Fruit fly (Drosophila melanogaster) whole organism, embryonic: ENCODE results near the gene CG14329.
A peak's percentile ranks its signal among the peaks of the same experiment; 100 is the strongest.

Source experiments
- Adf1 ChIP-seq: fragments of 200-800 bp; sonication (Bioruptor generic); IDR thresholded peaks from 2 replicates; pipeline ENCODE4 v1.3.6; 2022; ENCODE audit warnings: missing biosample characterization, missing genetic modification characterization
- Antp ChIP-seq: fragments of 200-800 bp; sonication (Bioruptor generic); optimal IDR thresholded peaks from 3 replicates; lab custom pipeline; 2016; ENCODE audit warnings: missing biosample characterization, missing genetic modification characterization
- Atf-2 ChIP-seq: fragments of 200-800 bp; sonication (Bioruptor generic); optimal IDR thresholded peaks from 2 replicates; lab custom pipeline; 2016; ENCODE audit warnings: missing biosample characterization, missing genetic modification characterization
- B-H2 ChIP-seq: fragments of 200-800 bp; sonication (Bioruptor generic); optimal IDR thresholded peaks from 2 replicates; lab custom pipeline; 2018; ENCODE audit warnings: missing biosample characterization, mild to moderate bottlenecking, missing genetic modification characterization
- CG11085 ChIP-seq: fragments of 200-800 bp; sonication (Bioruptor generic); IDR thresholded peaks from 2 replicates; pipeline ENCODE4 v1.3.6; 2022; ENCODE audit warnings: missing biosample characterization, missing genetic modification characterization
- CG11560 ChIP-seq: fragments of 200-800 bp; sonication (Bioruptor generic); IDR thresholded peaks from 3 replicates; pipeline ENCODE4 v1.3.6; 2022; ENCODE audit warnings: missing biosample characterization, missing genetic modification characterization
- CG12071 ChIP-seq: fragments of 200-800 bp; sonication (Bioruptor generic); optimal IDR thresholded peaks from 3 replicates; lab custom pipeline; 2018; ENCODE audit warnings: missing biosample characterization, mild to moderate bottlenecking, missing genetic modification characterization
- CG1529 ChIP-seq: fragments of 200-800 bp; sonication (Bioruptor generic); optimal IDR thresholded peaks from 3 replicates; lab custom pipeline; 2018; ENCODE audit warnings: missing biosample characterization, missing genetic modification characterization
- CG16863 ChIP-seq: fragments of 200-800 bp; sonication (Bioruptor generic); optimal IDR thresholded peaks from 3 replicates; lab custom pipeline; 2016; ENCODE audit warnings: missing biosample characterization, missing genetic modification characterization
- CG17359 ChIP-seq: fragments of 200-800 bp; sonication (Bioruptor generic); optimal IDR thresholded peaks from 3 replicates; lab custom pipeline; 2018; ENCODE audit warnings: missing biosample characterization, mild to moderate bottlenecking, missing genetic modification characterization, moderate library complexity
- CG17612 ChIP-seq: fragments of 200-800 bp; sonication (Bioruptor generic); IDR thresholded peaks from 2 replicates; pipeline ENCODE4 v1.3.6; 2022; ENCODE audit warnings: missing biosample characterization, missing genetic modification characterization
- CG30431 ChIP-seq: fragments of 200-800 bp; sonication (Bioruptor generic); optimal IDR thresholded peaks from 2 replicates; lab custom pipeline; 2017; ENCODE audit warnings: missing biosample characterization, missing genetic modification characterization
- CG31224 ChIP-seq: fragments of 200-800 bp; sonication (Bioruptor generic); IDR thresholded peaks from 2 replicates; pipeline ENCODE4 v1.3.6; 2022; ENCODE audit warnings: missing biosample characterization, missing genetic modification characterization
- CG3838 ChIP-seq: fragments of 200-800 bp; sonication (Bioruptor generic); optimal IDR thresholded peaks from 3 replicates; lab custom pipeline; 2016; ENCODE audit warnings: missing biosample characterization, missing genetic modification characterization
- CG4404 ChIP-seq: fragments of 200-800 bp; sonication (Bioruptor generic); IDR thresholded peaks from 2 replicates; pipeline ENCODE4 v1.3.6; 2022; ENCODE audit warnings: missing biosample characterization, missing genetic modification characterization
- CG7372 ChIP-seq: fragments of 200-800 bp; sonication (Bioruptor generic); IDR thresholded peaks from 2 replicates; pipeline ENCODE4 v1.3.6; 2022; ENCODE audit warnings: missing biosample characterization, missing genetic modification characterization
- CG7556 ChIP-seq: fragments of 200-800 bp; sonication (Bioruptor generic); optimal IDR thresholded peaks from 2 replicates; lab custom pipeline; 2017; ENCODE audit warnings: missing biosample characterization, mild to moderate bottlenecking, missing genetic modification characterization
- CG8478 ChIP-seq: fragments of >200 bp; optimal IDR thresholded peaks from 2 replicates; lab custom pipeline; 2018
- CG9609 ChIP-seq: fragments of 200-800 bp; sonication (Bioruptor generic); optimal IDR thresholded peaks from 3 replicates; lab custom pipeline; 2016; ENCODE audit warnings: missing biosample characterization, missing genetic modification characterization
- CG9797 ChIP-seq: fragments of 200-800 bp; sonication (Bioruptor generic); optimal IDR thresholded peaks from 3 replicates; lab custom pipeline; 2018; ENCODE audit warnings: missing biosample characterization, mild to moderate bottlenecking, missing genetic modification characterization
- CG9817 ChIP-seq: fragments of 200-800 bp; sonication (Bioruptor generic); optimal IDR thresholded peaks from 2 replicates; lab custom pipeline; 2018; ENCODE audit warnings: missing biosample characterization, mild to moderate bottlenecking, missing genetic modification characterization, moderate library complexity
- CrebB ChIP-seq: fragments of 200-800 bp; sonication (Bioruptor generic); optimal IDR thresholded peaks from 3 replicates; lab custom pipeline; 2018; ENCODE audit warnings: missing biosample characterization, mild to moderate bottlenecking, missing genetic modification characterization
- Dref ChIP-seq: fragments of 200-800 bp; sonication (Bioruptor generic); IDR thresholded peaks from 2 replicates; pipeline ENCODE4 v1.3.6; 2022; ENCODE audit warnings: missing biosample characterization, missing genetic modification characterization
- Eip74EF ChIP-seq, 2 experiments: fragments of 200-800 bp in 1 of 2; fragments of >200 bp in 1 of 2; sonication (Bioruptor generic) in 1 of 2; optimal IDR thresholded peaks; 2 replicates each; lab custom pipeline; 2017 to 2019; ENCODE audit warnings: missing biosample characterization in 2 of 2, missing genetic modification characterization in 2 of 2, mild to moderate bottlenecking in 1 of 2, moderate library complexity in 1 of 2
- Fer2 ChIP-seq: fragments of 200-800 bp; sonication (Bioruptor generic); optimal IDR thresholded peaks from 2 replicates; lab custom pipeline; 2018; ENCODE audit warnings: missing biosample characterization, mild to moderate bottlenecking, missing genetic modification characterization, moderate library complexity
- HmgZ ChIP-seq: fragments of 200-800 bp; sonication (Bioruptor generic); optimal IDR thresholded peaks from 2 replicates; lab custom pipeline; 2018; ENCODE audit warnings: missing biosample characterization, mild to moderate bottlenecking, missing genetic modification characterization
- Max ChIP-seq: fragments of 200-800 bp; sonication (Bioruptor generic); optimal IDR thresholded peaks from 2 replicates; lab custom pipeline; 2016; ENCODE audit warnings: missing biosample characterization, mild to moderate bottlenecking, missing genetic modification characterization
- Opbp ChIP-seq: fragments of 200-800 bp; sonication (Bioruptor generic); IDR thresholded peaks from 3 replicates; pipeline ENCODE4 v1.3.6; 2022; ENCODE audit warnings: missing biosample characterization, missing genetic modification characterization; ENCODE audit not compliant: partially characterized antibody
- Optix ChIP-seq: fragments of 200-800 bp; sonication (Bioruptor generic); IDR thresholded peaks from 3 replicates; pipeline ENCODE4 v1.3.6; 2022; ENCODE audit warnings: missing biosample characterization, missing genetic modification characterization
- Pdp1 ChIP-seq, 2 experiments: fragments of 200-800 bp; sonication (Bioruptor generic); optimal IDR thresholded peaks; 3 replicates each; lab custom pipeline; 2016; ENCODE audit warnings: missing biosample characterization in 2 of 2, missing genetic modification characterization in 2 of 2, mild to moderate bottlenecking in 1 of 2, moderate library complexity in 1 of 2
- Sox100B ChIP-seq: fragments of 200-800 bp; sonication (Bioruptor generic); optimal IDR thresholded peaks from 3 replicates; lab custom pipeline; 2018; ENCODE audit warnings: missing biosample characterization, mild to moderate bottlenecking, missing genetic modification characterization
- Sox102F ChIP-seq: fragments of 200-800 bp; sonication (Bioruptor generic); optimal IDR thresholded peaks from 2 replicates; lab custom pipeline; 2018; ENCODE audit warnings: missing biosample characterization, mild to moderate bottlenecking, missing genetic modification characterization, moderate library complexity
- TFAM ChIP-seq: fragments of 200-800 bp; sonication (Bioruptor generic); optimal IDR thresholded peaks from 2 replicates; lab custom pipeline; 2017; ENCODE audit warnings: missing biosample characterization, missing genetic modification characterization, inconsistent platforms
- aop ChIP-seq: fragments of 200-800 bp; sonication (Bioruptor generic); IDR thresholded peaks from 2 replicates; pipeline ENCODE4 v1.3.6; 2022; ENCODE audit warnings: missing biosample characterization, missing genetic modification characterization
- caup ChIP-seq: fragments of 200-800 bp; sonication (Bioruptor generic); optimal IDR thresholded peaks from 3 replicates; lab custom pipeline; 2017; ENCODE audit warnings: missing biosample characterization, mild to moderate bottlenecking, missing genetic modification characterization, moderate library complexity; ENCODE audit not compliant: severe bottlenecking
- danr ChIP-seq: fragments of 200-800 bp; sonication (Bioruptor generic); IDR thresholded peaks from 2 replicates; pipeline ENCODE4 v1.3.6; 2022; ENCODE audit warnings: missing biosample characterization, missing genetic modification characterization
- dimm ChIP-seq: fragments of 200-800 bp; sonication (Bioruptor generic); IDR thresholded peaks from 2 replicates; pipeline ENCODE4 v1.3.6; 2022; ENCODE audit warnings: missing biosample characterization, missing genetic modification characterization
- dmrt11E ChIP-seq: fragments of 200-800 bp; sonication (Bioruptor generic); optimal IDR thresholded peaks from 3 replicates; lab custom pipeline; 2018; ENCODE audit warnings: missing biosample characterization, mild to moderate bottlenecking, missing genetic modification characterization, moderate library complexity
- hkb ChIP-seq, 2 experiments: fragments of 200-800 bp in 1 of 2; fragments of >200 bp in 1 of 2; sonication (Bioruptor generic) in 1 of 2; IDR thresholded peaks in 1 of 2; optimal IDR thresholded peaks in 1 of 2; 2 replicates each; pipeline versions ENCODE4 v1.3.6 to Lab custom; 2017 to 2022; ENCODE audit warnings: missing biosample characterization in 1 of 2, missing genetic modification characterization in 1 of 2
- ind ChIP-seq: fragments of 200-800 bp; sonication (Bioruptor generic); optimal IDR thresholded peaks from 3 replicates; lab custom pipeline; 2016; ENCODE audit warnings: missing biosample characterization, missing genetic modification characterization
- kah ChIP-seq: fragments of 200-800 bp; sonication (Bioruptor generic); optimal IDR thresholded peaks from 2 replicates; lab custom pipeline; 2018; ENCODE audit warnings: missing biosample characterization, mild to moderate bottlenecking, missing genetic modification characterization
- ken ChIP-seq: fragments of 200-800 bp; sonication (Bioruptor generic); IDR thresholded peaks from 3 replicates; pipeline ENCODE4 v1.3.6; 2022; ENCODE audit warnings: missing biosample characterization, missing genetic modification characterization
- lmd ChIP-seq: fragments of 200-800 bp; sonication (Bioruptor generic); IDR thresholded peaks from 2 replicates; pipeline ENCODE4 v1.3.6; 2022; ENCODE audit warnings: missing biosample characterization, missing genetic modification characterization
- oc ChIP-seq: fragments of 200-800 bp; sonication (Bioruptor generic); optimal IDR thresholded peaks from 2 replicates; lab custom pipeline; 2018; ENCODE audit warnings: missing biosample characterization, mild to moderate bottlenecking, missing genetic modification characterization, moderate library complexity
- pros ChIP-seq: fragments of 200-800 bp; sonication (Bioruptor generic); optimal IDR thresholded peaks from 3 replicates; lab custom pipeline; 2019; ENCODE audit warnings: missing biosample characterization, mild to moderate bottlenecking, missing genetic modification characterization, moderate library complexity
- sc ChIP-seq, 3 experiments: fragments of >200 bp in 2 of 3; fragments of 200-800 bp in 1 of 3; sonication (Bioruptor generic) in 1 of 3; optimal IDR thresholded peaks; 2 replicates in 2 of 3; 3 replicates in 1 of 3; lab custom pipeline; 2017; ENCODE audit warnings: mild to moderate bottlenecking in 1 of 3, missing biosample characterization in 1 of 3, missing genetic modification characterization in 1 of 3, missing genetic modification reagents in 1 of 3
- sima ChIP-seq: fragments of 200-800 bp; sonication (Bioruptor generic); optimal IDR thresholded peaks from 2 replicates; lab custom pipeline; 2016; ENCODE audit warnings: missing biosample characterization, missing genetic modification characterization
- tap ChIP-seq: fragments of 200-800 bp; optimal IDR thresholded peaks from 3 replicates; lab custom pipeline; 2019; ENCODE audit warnings: missing biosample characterization, mild to moderate bottlenecking, missing genetic modification characterization, moderate library complexity
- tin ChIP-seq: fragments of 200-800 bp; sonication (Bioruptor generic); optimal IDR thresholded peaks from 3 replicates; lab custom pipeline; 2016; ENCODE audit warnings: missing biosample characterization, missing genetic modification characterization
- ttk ChIP-seq: fragments of 200-800 bp; sonication (Bioruptor generic); IDR thresholded peaks from 2 replicates; pipeline ENCODE4 v2.1.2; 2022; ENCODE audit warnings: missing biosample characterization, missing genetic modification characterization
- unpg ChIP-seq: fragments of 200-800 bp; sonication (Bioruptor generic); optimal IDR thresholded peaks from 3 replicates; lab custom pipeline; 2018; ENCODE audit warnings: missing biosample characterization, mild to moderate bottlenecking, missing genetic modification characterization, moderate library complexity
- yki ChIP-seq: fragments of >200 bp; optimal IDR thresholded peaks from 3 replicates; lab custom pipeline; 2018

Gene CG14329

dm6 chr3R:17603717-17604116 is 5.4 kb upstream of the CG14329 start (continued):
- no peak for TF ChIP-seq caup (GFP tag; lab: Kevin White, UChicago)
- no peak for TF ChIP-seq Sox100B (GFP tag; lab: Kevin White, UChicago)
- TF ChIP-seq Max (GFP tag; lab: Kevin White, UChicago) = no peak
- no peak for TF ChIP-seq CG16863 (GFP tag; lab: Kevin White, UChicago)
- no peak for TF ChIP-seq dmrt11E (tag; lab: Kevin White, UChicago)
- no peak for TF ChIP-seq CG17612 (GFP tag; lab: Robert Waterston, UW)
- TF ChIP-seq ind (GFP tag; lab: Kevin White, UChicago) = no peak
- TF ChIP-seq CG17359 (tag; lab: Kevin White, UChicago) = no peak
- TF ChIP-seq Adf1 (GFP tag; lab: Robert Waterston, UW) = peak; percentile 43; the same call in 1 of the 2 replicates
- TF ChIP-seq pros = peak; percentile 100
- no peak for TF ChIP-seq Optix (GFP tag; lab: Robert Waterston, UW)
- TF ChIP-seq CG7372 (GFP tag; lab: Robert Waterston, UW) = peak; percentile 92
- no peak for TF ChIP-seq Atf-2
- TF ChIP-seq sima (GFP tag; lab: Kevin White, UChicago) = no peak
- TF ChIP-seq Fer2 = no peak
- no peak for TF ChIP-seq Eip74EF (GFP tag; optimal IDR thresholded peaks at IDR 0.05; lab: Kevin White, UChicago)
- no peak for TF ChIP-seq B-H2
- TF ChIP-seq oc (tag; lab: Kevin White, UChicago) = no peak
- TF ChIP-seq yki (lab: Kevin White, UChicago) = no peak
- no peak for TF ChIP-seq tap (tag; lab: Kevin White, UChicago)
- no peak for TF ChIP-seq danr
- TF ChIP-seq CG3838 (GFP tag; lab: Kevin White, UChicago) = no peak
- no peak for TF ChIP-seq TFAM
- TF ChIP-seq CG30431 (GFP tag; lab: Kevin White, UChicago) = no peak
- no peak for TF ChIP-seq dimm
- TF ChIP-seq CG9797 (GFP tag; lab: Kevin White, UChicago) = no peak
- TF ChIP-seq ken (GFP tag; lab: Robert Waterston, UW) = no peak
- TF ChIP-seq Dref = no peak
- no peak for TF ChIP-seq CG7556
- no peak for TF ChIP-seq CG1529 (GFP tag; lab: Kevin White, UChicago)
- no peak for TF ChIP-seq CG9609
- TF ChIP-seq CG12071 = no peak
- TF ChIP-seq tin = no peak
- TF ChIP-seq hkb (optimal IDR thresholded peaks at IDR 0.05; lab: Kevin White, UChicago) = no peak
- no peak for TF ChIP-seq hkb (GFP tag; IDR thresholded peaks at IDR 0.05; lab: Robert Waterston, UW)
- no peak for TF ChIP-seq aop
- TF ChIP-seq CG31224 (GFP tag; lab: Robert Waterston, UW) = peak; percentile 98
- no peak for TF ChIP-seq CG4404 (GFP tag; lab: Robert Waterston, UW)
- TF ChIP-seq CG11560 (tag; lab: Robert Waterston, UW) = no peak
- peak; percentile 46; the same call in 1 of the 3 replicates for TF ChIP-seq Opbp (GFP tag; lab: Robert Waterston, UW)
- TF ChIP-seq HmgZ (tag; lab: Kevin White, UChicago) = peak; percentile 21
- peak; percentile 81 for TF ChIP-seq ttk
- no peak for TF ChIP-seq CG9817 (tag; lab: Kevin White, UChicago)
- TF ChIP-seq lmd = no peak
- TF ChIP-seq CG8478 = peak; percentile 91
- no peak for TF ChIP-seq Pdp1 (GFP tag; optimal IDR thresholded peaks at IDR 0.05; lab: Kevin White, UChicago)
- no peak for TF ChIP-seq sc (optimal IDR thresholded peaks at IDR 0.05; lab: Kevin White, UChicago)
- no peak for TF ChIP-seq sc (GFP tag; optimal IDR thresholded peaks at IDR 0.05; lab: Kevin White, UChicago)
- no peak for TF ChIP-seq Antp (GFP tag; lab: Kevin White, UChicago)
- TF ChIP-seq kah = no peak
- no peak for TF ChIP-seq CrebB
- no peak for TF ChIP-seq Sox102F (GFP tag; lab: Kevin White, UChicago)
- no peak for TF ChIP-seq unpg (GFP tag; lab: Kevin White, UChicago)
- TF ChIP-seq CG11085 = no peak
